Fruit fly (Drosophila melanogaster): ENCODE data around the gene Tom70.
A peak's percentile ranks its signal among the peaks of the same experiment; 100 is the strongest.

The Tom70 gene

DNA sequence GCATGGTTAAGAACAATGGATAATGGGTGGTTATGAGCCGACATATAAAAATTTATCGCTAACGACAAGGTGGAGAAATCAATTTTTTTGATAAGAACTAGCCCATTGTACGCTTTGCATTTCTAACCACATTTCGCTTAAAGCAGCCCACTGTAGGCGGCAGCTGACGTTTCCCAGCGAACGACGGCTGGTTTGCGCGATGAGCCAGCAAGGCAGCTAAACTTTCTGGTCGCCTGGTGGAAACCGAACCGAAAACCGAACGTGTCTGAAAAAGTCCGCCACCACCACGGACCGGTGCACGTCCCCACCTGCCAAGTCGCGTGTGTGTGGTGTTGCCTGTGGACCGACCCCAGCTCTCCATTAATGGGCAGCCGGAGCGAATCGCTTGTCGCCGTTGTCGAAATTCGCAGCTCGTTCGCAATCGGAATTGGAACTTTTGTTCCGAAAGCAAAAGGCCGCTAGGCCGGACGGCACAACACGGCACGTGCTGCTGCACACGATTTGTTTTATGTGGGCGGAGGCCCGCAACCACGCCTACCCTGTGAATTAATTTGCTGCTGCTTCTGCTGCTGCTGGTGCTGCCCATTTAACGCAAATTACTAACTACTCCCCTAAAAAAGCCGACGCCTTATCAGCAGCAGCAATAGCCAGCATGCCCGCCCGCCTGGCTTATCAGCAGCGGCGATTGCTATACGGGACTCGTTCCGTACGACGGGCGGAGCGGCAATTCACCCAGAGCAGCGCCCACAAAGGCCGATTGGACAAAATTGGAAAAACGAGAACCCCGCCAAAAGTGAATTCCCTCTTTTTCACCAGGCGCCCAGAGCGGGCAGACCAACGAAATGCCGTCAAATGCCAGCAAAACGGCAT lies 35.2 kb downstream of the Tom70 start:
- no peak for TF ChIP-seq CG9139 (GFP tag; optimal IDR thresholded peaks at IDR 0.05)
- TF ChIP-seq achi (GFP tag; optimal IDR thresholded peaks at IDR 0.05), result peak; percentile 35
- peak; percentile 7 for TF ChIP-seq Sox102F (GFP tag; optimal IDR thresholded peaks at IDR 0.05)
- TF ChIP-seq CG6808 (GFP tag; optimal IDR thresholded peaks at IDR 0.05), result no peak
- peak; percentile 68 for TF ChIP-seq net (GFP tag; optimal IDR thresholded peaks at IDR 0.05)
- TF ChIP-seq Hr4 (GFP tag; optimal IDR thresholded peaks at IDR 0.05), result peak; percentile 61
- peak; percentile 56 for TF ChIP-seq acj6 (GFP tag; optimal IDR thresholded peaks at IDR 0.05)
- TF ChIP-seq Met (GFP tag; optimal IDR thresholded peaks at IDR 0.05), result peak; percentile 27
- no peak for TF ChIP-seq spab (GFP tag; optimal IDR thresholded peaks at IDR 0.05)
- TF ChIP-seq CG16779 (tag; optimal IDR thresholded peaks at IDR 0.05), result peak; percentile 32
- no peak for TF ChIP-seq Hr38 (GFP tag; optimal IDR thresholded peaks at IDR 0.05)
- peak; percentile 18 to 68 for TF ChIP-seq ss (GFP tag; optimal IDR thresholded peaks at IDR 0.05)
- no peak for TF ChIP-seq vri (GFP tag; optimal IDR thresholded peaks at IDR 0.05)
- TF ChIP-seq CG10669 (GFP tag; optimal IDR thresholded peaks at IDR 0.05), result no peak
- peak; percentile 19 for TF ChIP-seq CG6276 (GFP tag; optimal IDR thresholded peaks at IDR 0.05)
- peak; percentile 42 for TF ChIP-seq Sox14 (GFP tag; optimal IDR thresholded peaks at IDR 0.05)
- TF ChIP-seq CG3919 (GFP tag; optimal IDR thresholded peaks at IDR 0.05), result peak; percentile 63
- TF ChIP-seq fkh (GFP tag; optimal IDR thresholded peaks at IDR 0.05), result no peak
- TF ChIP-seq esn (GFP tag; optimal IDR thresholded peaks at IDR 0.05), result peak; percentile 48
- no peak for TF ChIP-seq CG15336 (GFP tag; IDR thresholded peaks at IDR 0.05)
- TF ChIP-seq Sox15 (GFP tag; optimal IDR thresholded peaks at IDR 0.05), result no peak
- TF ChIP-seq CG1621 (tag; optimal IDR thresholded peaks at IDR 0.05), result peak; percentile 61
- TF ChIP-seq salr (GFP tag; optimal IDR thresholded peaks at IDR 0.05), result peak in 1 of 2 experiments; percentile 28
- peak; percentile 31 for TF ChIP-seq CG10631 (GFP tag; optimal IDR thresholded peaks at IDR 0.05)
- no peak for TF ChIP-seq fd85E (GFP tag; optimal IDR thresholded peaks at IDR 0.05)
- peak; percentile 16 for TF ChIP-seq CG3032 (tag; optimal IDR thresholded peaks at IDR 0.05)
- no peak for TF ChIP-seq Lpt (GFP tag; optimal IDR thresholded peaks at IDR 0.05)
- TF ChIP-seq lz (GFP tag; optimal IDR thresholded peaks at IDR 0.05), result no peak
- peak; percentile 80 for TF ChIP-seq Eip78C (GFP tag)
- TF ChIP-seq CG32006 (GFP tag; optimal IDR thresholded peaks at IDR 0.05), result peak; percentile 61
- no peak for TF ChIP-seq CG8319 (GFP tag; optimal IDR thresholded peaks at IDR 0.05)
- no peak for TF ChIP-seq CG6163 (GFP tag; IDR thresholded peaks at IDR 0.05)
- no peak for TF ChIP-seq CG11294 (GFP tag; IDR thresholded peaks at IDR 0.05)
- no peak for TF ChIP-seq CG11902 (GFP tag; optimal IDR thresholded peaks at IDR 0.05)
- TF ChIP-seq OdsH (GFP tag; optimal IDR thresholded peaks at IDR 0.05), result peak; percentile 42
- no peak for TF ChIP-seq cyc (GFP tag; optimal IDR thresholded peaks at IDR 0.05)
- peak; percentile 15 for TF ChIP-seq CG6792 (GFP tag; optimal IDR thresholded peaks at IDR 0.05)
- TF ChIP-seq CG11762 (GFP tag; optimal IDR thresholded peaks at IDR 0.05; ENCODE audit: insufficient read depth), result peak; percentile 16
- peak; percentile 13 for TF ChIP-seq CG34406 (GFP tag; optimal IDR thresholded peaks at IDR 0.05)
- TF ChIP-seq dac (GFP tag; optimal IDR thresholded peaks at IDR 0.05), result no peak
- peak; percentile 30 for TF ChIP-seq CG7368 (GFP tag; optimal IDR thresholded peaks at IDR 0.05)
- TF ChIP-seq Eip93F (GFP tag; optimal IDR thresholded peaks at IDR 0.05), result no peak
- TF ChIP-seq CG4318 (GFP tag; optimal IDR thresholded peaks at IDR 0.05), result peak; percentile 14
- peak; percentile 7 for TF ChIP-seq topi (GFP tag; optimal IDR thresholded peaks at IDR 0.05)
- TF ChIP-seq Smox (GFP tag; optimal IDR thresholded peaks at IDR 0.05), result peak; percentile 12
- peak; percentile 43 for TF ChIP-seq Hr39 (GFP tag; optimal IDR thresholded peaks at IDR 0.05)
- no peak for TF ChIP-seq fd59A (GFP tag; optimal IDR thresholded peaks at IDR 0.05)
- peak; percentile 28 for TF ChIP-seq CG8632 (GFP tag; optimal IDR thresholded peaks at IDR 0.05)
- peak; percentile 99 for TF ChIP-seq CG6854 (GFP tag; optimal IDR thresholded peaks at IDR 0.05)
- TF ChIP-seq Ets96B (tag; optimal IDR thresholded peaks at IDR 0.05), result no peak

All from whole organism, prepupa.